Fruit fly (Drosophila melanogaster) whole organism, embryonic: ENCODE measurements around the gene CG1074.
A peak's percentile ranks its signal among the peaks of the same experiment; 100 is the strongest.

Experiments used
- ATbp ChIP-seq: fragments of 200-800 bp; sonication (Bioruptor generic); optimal IDR thresholded peaks from 2 replicates; lab custom pipeline; 2017; ENCODE audit warnings: missing biosample characterization, mild to moderate bottlenecking, missing genetic modification characterization, missing genetic modification reagents
- Adf1 ChIP-seq: fragments of 200-800 bp; sonication (Bioruptor generic); IDR thresholded peaks from 2 replicates; pipeline ENCODE4 v1.3.6; 2022; ENCODE audit warnings: missing biosample characterization, missing genetic modification characterization
- Aef1 ChIP-seq: fragments of 200-800 bp; sonication (Bioruptor generic); IDR thresholded peaks from 3 replicates; pipeline ENCODE4 v1.3.6; 2022; ENCODE audit warnings: missing biosample characterization, missing genetic modification characterization
- Awh ChIP-seq: fragments of 200-800 bp; sonication (Bioruptor generic); IDR thresholded peaks from 2 replicates; pipeline ENCODE4, ENCODE4 v1.3.6; 2022; ENCODE audit warnings: missing biosample characterization, missing genetic modification characterization
- Bgb ChIP-seq: fragments of 200-800 bp; sonication (Bioruptor generic); IDR thresholded peaks from 2 replicates; pipeline ENCODE4 v1.3.6; 2022; ENCODE audit warnings: missing biosample characterization, missing genetic modification characterization; ENCODE audit not compliant: partially characterized antibody
- CG10209 ChIP-seq: fragments of 200-800 bp; sonication (Bioruptor generic); optimal IDR thresholded peaks from 3 replicates; lab custom pipeline; 2017; ENCODE audit warnings: missing biosample characterization, mild to moderate bottlenecking, missing genetic modification characterization, missing genetic modification reagents
- CG11085 ChIP-seq: fragments of 200-800 bp; sonication (Bioruptor generic); IDR thresholded peaks from 2 replicates; pipeline ENCODE4 v1.3.6; 2022; ENCODE audit warnings: missing biosample characterization, missing genetic modification characterization
- CG11247 ChIP-seq: fragments of 200-800 bp; sonication (Bioruptor generic); IDR thresholded peaks from 2 replicates; pipeline ENCODE4 v1.3.6; 2022; ENCODE audit warnings: missing biosample characterization, missing genetic modification characterization
- CG11504 ChIP-seq: fragments of 200-800 bp; sonication (Bioruptor generic); optimal IDR thresholded peaks from 3 replicates; lab custom pipeline; 2019; ENCODE audit warnings: missing biosample characterization, mild to moderate bottlenecking, missing genetic modification characterization, moderate library complexity
- CG11695 ChIP-seq: fragments of 200-800 bp; sonication (Bioruptor generic); IDR thresholded peaks from 3 replicates; pipeline ENCODE4 v1.3.6; 2022; ENCODE audit warnings: missing biosample characterization, missing genetic modification characterization
- CG12104 ChIP-seq: fragments of 200-800 bp; sonication (Bioruptor generic); optimal IDR thresholded peaks from 3 replicates; lab custom pipeline; 2016; ENCODE audit warnings: missing biosample characterization, missing genetic modification characterization
- CG14014 ChIP-seq: fragments of 200-800 bp; sonication (Bioruptor generic); IDR thresholded peaks from 2 replicates; pipeline ENCODE4 v1.3.6; 2022; ENCODE audit warnings: missing biosample characterization, missing genetic modification characterization
- CG15479 ChIP-seq: fragments of 200-800 bp; sonication (Bioruptor generic); optimal IDR thresholded peaks from 3 replicates; lab custom pipeline; 2019; ENCODE audit warnings: missing biosample characterization, mild to moderate bottlenecking, missing genetic modification characterization, moderate library complexity
- CG1832 ChIP-seq: fragments of 200-800 bp; sonication (Bioruptor generic); optimal IDR thresholded peaks from 2 replicates; lab custom pipeline; 2017; ENCODE audit warnings: missing biosample characterization, mild to moderate bottlenecking, missing genetic modification characterization, inconsistent platforms
- CG30403 ChIP-seq: fragments of 200-800 bp; sonication (Bioruptor generic); optimal IDR thresholded peaks from 3 replicates; lab custom pipeline; 2016; ENCODE audit warnings: missing biosample characterization, missing genetic modification characterization
- CG34422 ChIP-seq: fragments of 200-800 bp; sonication (Bioruptor generic); IDR thresholded peaks from 3 replicates; pipeline ENCODE4 v1.3.6; 2022; ENCODE audit warnings: missing biosample characterization, missing genetic modification characterization
- CG3838 ChIP-seq: fragments of 200-800 bp; sonication (Bioruptor generic); optimal IDR thresholded peaks from 3 replicates; lab custom pipeline; 2016; ENCODE audit warnings: missing biosample characterization, missing genetic modification characterization
- CG3847 ChIP-seq: fragments of 200-800 bp; sonication (Bioruptor generic); IDR thresholded peaks from 2 replicates; pipeline ENCODE4 v1.3.6; 2022; ENCODE audit warnings: missing biosample characterization, missing genetic modification characterization
- CG5245 ChIP-seq: fragments of 200-800 bp; sonication (Bioruptor generic); optimal IDR thresholded peaks from 3 replicates; lab custom pipeline; 2016; ENCODE audit warnings: missing biosample characterization, missing genetic modification characterization
- CG6689 ChIP-seq: fragments of 200-800 bp; sonication (Bioruptor generic); IDR thresholded peaks from 2 replicates; pipeline ENCODE4 v1.3.6; 2022; ENCODE audit warnings: missing biosample characterization, missing genetic modification characterization
- CG8765 ChIP-seq: fragments of 200-800 bp; sonication (Bioruptor generic); IDR thresholded peaks from 2 replicates; pipeline ENCODE4 v1.3.6; 2022; ENCODE audit warnings: missing biosample characterization, missing genetic modification characterization
- CG9932 ChIP-seq: fragments of 200-800 bp; sonication (Bioruptor generic); IDR thresholded peaks from 2 replicates; pipeline ENCODE4 v1.3.6; 2022; ENCODE audit warnings: missing biosample characterization, missing genetic modification characterization
- D ChIP-seq, 2 experiments: fragments of 200-800 bp in 1 of 2; fragments of >200 bp in 1 of 2; sonication (Bioruptor generic) in 1 of 2; optimal IDR thresholded peaks; 2 replicates in 1 of 2; 3 replicates in 1 of 2; lab custom pipeline; 2017; ENCODE audit warnings: mild to moderate bottlenecking in 1 of 2, missing biosample characterization in 1 of 2, missing genetic modification characterization in 1 of 2, missing genetic modification reagents in 1 of 2
- D19A ChIP-seq: fragments of 200-800 bp; optimal IDR thresholded peaks from 3 replicates; lab custom pipeline; 2019; ENCODE audit warnings: missing biosample characterization, mild to moderate bottlenecking, missing genetic modification characterization, moderate library complexity
- Hey ChIP-seq: fragments of 200-800 bp; sonication (Bioruptor generic); optimal IDR thresholded peaks from 3 replicates; lab custom pipeline; 2018; ENCODE audit warnings: missing biosample characterization, mild to moderate bottlenecking, missing genetic modification characterization
- Hr3 ChIP-seq: fragments of 200-800 bp; sonication (Bioruptor generic); optimal IDR thresholded peaks from 3 replicates; lab custom pipeline; 2016; ENCODE audit warnings: missing biosample characterization, missing genetic modification characterization
- Lhr ChIP-seq: fragments of 200-800 bp; sonication (Bioruptor generic); optimal IDR thresholded peaks from 3 replicates; lab custom pipeline; 2017; ENCODE audit warnings: mild to moderate bottlenecking, missing biosample characterization, missing genetic modification reagents, missing genetic modification characterization
- Mrtf ChIP-seq: fragments of 200-800 bp; sonication (Bioruptor generic); IDR thresholded peaks from 3 replicates; pipeline ENCODE4 v1.3.6; 2022; ENCODE audit warnings: missing biosample characterization, missing genetic modification characterization
- NC2β ChIP-seq: fragments of 200-800 bp; sonication (Bioruptor generic); optimal IDR thresholded peaks from 2 replicates; lab custom pipeline; 2016; ENCODE audit warnings: missing biosample characterization, missing genetic modification characterization
- NFAT ChIP-seq: fragments of 200-800 bp; sonication (Bioruptor generic); IDR thresholded peaks from 2 replicates; pipeline ENCODE4 v1.3.6; 2022; ENCODE audit warnings: missing biosample characterization, missing genetic modification characterization
- Side ChIP-seq: fragments of 200-800 bp; sonication (Bioruptor generic); optimal IDR thresholded peaks from 2 replicates; lab custom pipeline; 2016; ENCODE audit warnings: missing biosample characterization, missing genetic modification characterization
- Ssrp ChIP-seq: fragments of 200-800 bp; sonication (Bioruptor generic); optimal IDR thresholded peaks from 2 replicates; lab custom pipeline; 2018; ENCODE audit warnings: missing biosample characterization, mild to moderate bottlenecking, missing genetic modification characterization, moderate library complexity
- Tbp ChIP-seq: fragments of >200 bp; optimal IDR thresholded peaks from 2 replicates; lab custom pipeline; 2018; ENCODE audit warnings: missing biosample characterization, missing genetic modification characterization
- Usf ChIP-seq: fragments of 200-800 bp; sonication (Bioruptor generic); optimal IDR thresholded peaks from 2 replicates; lab custom pipeline; 2017; ENCODE audit warnings: missing genotype, missing biosample characterization, missing genetic modification characterization
- abd-A ChIP-seq: fragments of 200-800 bp; sonication (Bioruptor generic); optimal IDR thresholded peaks from 3 replicates; lab custom pipeline; 2019; ENCODE audit warnings: missing biosample characterization, mild to moderate bottlenecking, missing genetic modification characterization, moderate library complexity
- ara ChIP-seq: fragments of 200-800 bp; sonication (Bioruptor generic); IDR thresholded peaks from 2 replicates; pipeline ENCODE4 v1.3.6; 2022; ENCODE audit warnings: missing biosample characterization, missing genetic modification characterization
- br ChIP-seq: fragments of >200 bp; optimal IDR thresholded peaks from 2 replicates; lab custom pipeline; 2017
- bsh ChIP-seq, 2 experiments: fragments of 200-800 bp; sonication (Bioruptor generic); optimal IDR thresholded peaks; 2 replicates each; lab custom pipeline; 2017 to 2018; ENCODE audit warnings: mild to moderate bottlenecking in 2 of 2, missing biosample characterization in 2 of 2, missing genetic modification characterization in 2 of 2, moderate library complexity in 1 of 2
- cad ChIP-seq: fragments of >200 bp; optimal IDR thresholded peaks from 2 replicates; lab custom pipeline; 2017; ENCODE audit warnings: missing biosample characterization, missing genetic modification characterization
- cas ChIP-seq: fragments of 200-800 bp; sonication (Bioruptor generic); IDR thresholded peaks from 2 replicates; pipeline ENCODE4 v1.3.6; 2022; ENCODE audit warnings: missing biosample characterization, missing genetic modification characterization
- gem ChIP-seq: fragments of 200-800 bp; sonication (Bioruptor generic); optimal IDR thresholded peaks from 2 replicates; lab custom pipeline; 2019; ENCODE audit warnings: missing biosample characterization, mild to moderate bottlenecking, missing genetic modification characterization, moderate library complexity
- hkb ChIP-seq, 2 experiments: fragments of 200-800 bp in 1 of 2; fragments of >200 bp in 1 of 2; sonication (Bioruptor generic) in 1 of 2; IDR thresholded peaks in 1 of 2; optimal IDR thresholded peaks in 1 of 2; 2 replicates each; pipeline versions ENCODE4 v1.3.6 to Lab custom; 2017 to 2022; ENCODE audit warnings: missing biosample characterization in 1 of 2, missing genetic modification characterization in 1 of 2
- kay ChIP-seq: fragments of 200-800 bp; sonication (Bioruptor generic); optimal IDR thresholded peaks from 2 replicates; lab custom pipeline; 2016; ENCODE audit warnings: missing biosample characterization, missing genetic modification characterization
- oc ChIP-seq: fragments of 200-800 bp; sonication (Bioruptor generic); optimal IDR thresholded peaks from 2 replicates; lab custom pipeline; 2018; ENCODE audit warnings: missing biosample characterization, mild to moderate bottlenecking, missing genetic modification characterization, moderate library complexity
- ranshi ChIP-seq: fragments of 200-800 bp; sonication (Bioruptor generic); IDR thresholded peaks from 2 replicates; pipeline ENCODE4 v1.3.6; 2022; ENCODE audit warnings: missing biosample characterization, missing genetic modification characterization
- sim ChIP-seq: fragments of 200-800 bp; sonication (Bioruptor generic); IDR thresholded peaks from 2 replicates; pipeline ENCODE4 v1.3.6; 2022; ENCODE audit warnings: missing biosample characterization, missing genetic modification characterization
- ttk ChIP-seq: fragments of 200-800 bp; sonication (Bioruptor generic); IDR thresholded peaks from 2 replicates; pipeline ENCODE4 v2.1.2; 2022; ENCODE audit warnings: missing biosample characterization, missing genetic modification characterization
- tx ChIP-seq: fragments of 200-800 bp; sonication (Bioruptor generic); optimal IDR thresholded peaks from 2 replicates; lab custom pipeline; 2016; ENCODE audit warnings: missing biosample characterization, missing genetic modification characterization
- vnd ChIP-seq: fragments of 200-800 bp; sonication (Bioruptor generic); IDR thresholded peaks from 3 replicates; pipeline ENCODE4 v1.3.6; 2022; ENCODE audit warnings: missing biosample characterization, missing genetic modification characterization; ENCODE audit not compliant: partially characterized antibody

CG1074 gene

dm6 chr3R:4478220-4479037 lies 44.7 kb downstream of the CG1074 start (continued):
- TF ChIP-seq sim (GFP tag; lab: Robert Waterston, UW) (0 out of 2 replicates have a peak, but pooled peaks have one; percentile 52), Ssrp (tag; lab: Kevin White, UChicago) (peak; percentile 72), Side (peak; percentile 86), oc (tag; lab: Kevin White, UChicago) (peak; percentile 81), cad (GFP tag; lab: Kevin White, UChicago) (no peak), D19A (peak; percentile 78), Awh (GFP tag; lab: Robert Waterston, UW) (peak; percentile 92), ara (GFP tag; lab: Robert Waterston, UW) (peak; percentile 77), CG8765 (peak; percentile 55; the same call in 1 of the 2 replicates), Usf (peak; percentile 47), CG11247 (peak; percentile 86), Mrtf (peak; percentile 77; the same call in 2 of the 3 replicates), CG3838 (peak; percentile 69), br (lab: Kevin White, UChicago) (no peak), Tbp (GFP tag; lab: Kevin White, UChicago) (no peak), CG1832 (GFP tag; lab: Kevin White, UChicago) (no peak), Lhr (GFP tag; lab: Kevin White, UChicago) (peak; percentile 53), Adf1 (GFP tag; lab: Robert Waterston, UW) (peak; percentile 83), ranshi (GFP tag; lab: Robert Waterston, UW) (peak; percentile 89), D (optimal IDR thresholded peaks at IDR 0.05; lab: Kevin White, UChicago) (no peak), D (GFP tag; optimal IDR thresholded peaks at IDR 0.05; lab: Kevin White, UChicago) (peak; percentile 69), ATbp (peak; percentile 88), CG12104 (GFP tag; lab: Kevin White, UChicago) (peak; percentile 46), kay (GFP tag; lab: Kevin White, UChicago) (peak; percentile 93), abd-A (tag; lab: Kevin White, UChicago) (no peak), cas (GFP tag; lab: Robert Waterston, UW) (peak; percentile 50; the same call in 1 of the 2 replicates), CG34422 (GFP tag; lab: Robert Waterston, UW) (peak; percentile 89), CG5245 (GFP tag; lab: Kevin White, UChicago) (peak; percentile 86), ttk (peak; percentile 79), gem (tag; lab: Kevin White, UChicago) (peak; percentile 91), CG11504 (tag; lab: Kevin White, UChicago) (peak; percentile 84), NFAT (GFP tag; lab: Robert Waterston, UW) (peak; percentile 90), NC2β (peak; percentile 79), CG6689 (GFP tag; lab: Robert Waterston, UW) (peak; percentile 81), CG11085 (GFP tag; lab: Robert Waterston, UW) (peak; percentile 77), Hr3 (GFP tag; lab: Kevin White, UChicago) (peak; percentile 79), CG11695 (GFP tag; lab: Robert Waterston, UW) (peak; percentile 89), CG3847 (GFP tag; lab: Robert Waterston, UW) (peak; percentile 80), bsh (GFP tag; optimal IDR thresholded peaks at IDR 0.05; lab: Kevin White, UChicago) (peak; percentile 37 to 88), CG15479 (GFP tag; lab: Kevin White, UChicago) (no peak), CG9932 (GFP tag; lab: Robert Waterston, UW) (peak; percentile 88), CG14014 (peak; percentile 89), hkb (optimal IDR thresholded peaks at IDR 0.05; lab: Kevin White, UChicago) (no peak), hkb (GFP tag; IDR thresholded peaks at IDR 0.05; lab: Robert Waterston, UW) (peak; percentile 96), Bgb (GFP tag; lab: Robert Waterston, UW) (no peak; the same call in 1 of the 2 replicates), tx (GFP tag; lab: Kevin White, UChicago) (peak; percentile 80), Hey (tag; lab: Kevin White, UChicago) (peak; percentile 12), vnd (GFP tag; lab: Robert Waterston, UW) (no peak), CG30403 (GFP tag; lab: Kevin White, UChicago) (peak; percentile 91), CG10209 (GFP tag; lab: Kevin White, UChicago) (peak; percentile 82), Aef1 (peak; percentile 75)
